Worm (Caenorhabditis elegans) whole organism, L2 larva: ENCODE data around the gene R107.2.

Source experiments
- C34F6.9 ChIP-seq: fragments of 150-350 bp; optimal IDR thresholded peaks from 2 replicates; lab custom pipeline; 2014; ENCODE audit warnings: missing biosample characterization, missing genetic modification characterization
- F13H6.1 ChIP-seq: sonication (generic microtip); optimal IDR thresholded peaks from 2 replicates; lab custom pipeline; 2016; ENCODE audit warnings: missing genetic modification characterization, missing compliant biosample characterization
- R02D3.7 ChIP-seq: fragments of 150-350 bp; optimal IDR thresholded peaks from 2 replicates; lab custom pipeline; 2014; ENCODE audit warnings: missing biosample characterization, missing genetic modification characterization
- Y55F3AM.14 ChIP-seq: fragments of 200-800 bp; sonication (Bioruptor generic); optimal IDR thresholded peaks from 2 replicates; lab custom pipeline; 2018; ENCODE audit warnings: mild to moderate bottlenecking, missing genetic modification characterization, missing compliant biosample characterization
- ZK546.5 ChIP-seq: sonication (generic microtip); optimal IDR thresholded peaks from 2 replicates; lab custom pipeline; 2017; ENCODE audit warnings: missing biosample characterization, missing genetic modification characterization
- alr-1 ChIP-seq: fragments of 150-350 bp; optimal IDR thresholded peaks from 2 replicates; lab custom pipeline; 2014; ENCODE audit warnings: missing biosample characterization, missing genetic modification characterization
- aly-2 ChIP-seq: fragments of 150-350 bp; optimal IDR thresholded peaks from 2 replicates; lab custom pipeline; 2014; ENCODE audit warnings: missing biosample characterization, missing genetic modification characterization
- ama-1 ChIP-seq: fragments of 150-350 bp; optimal IDR thresholded peaks from 2 replicates; lab custom pipeline; 2018; ENCODE audit warnings: inconsistent platforms
- blmp-1 ChIP-seq: sonication (generic microtip); optimal IDR thresholded peaks from 2 replicates; lab custom pipeline; 2017; ENCODE audit warnings: missing genetic modification characterization, mild to moderate bottlenecking, missing compliant biosample characterization, antibody characterized with exemption, moderate library complexity; ENCODE audit not compliant: insufficient read depth
- ceh-16 ChIP-seq: fragments of 150-350 bp; optimal IDR thresholded peaks from 2 replicates; lab custom pipeline; 2014; ENCODE audit warnings: missing biosample characterization, missing genetic modification characterization
- ceh-82 ChIP-seq: fragments of 150-350 bp; optimal IDR thresholded peaks from 2 replicates; lab custom pipeline; 2014; ENCODE audit warnings: missing biosample characterization, missing genetic modification characterization
- crh-2 ChIP-seq: sonication (generic microtip); optimal IDR thresholded peaks from 2 replicates; lab custom pipeline; 2017; ENCODE audit warnings: missing biosample characterization, missing genetic modification characterization
- dmd-4 ChIP-seq: sonication (generic microtip); optimal IDR thresholded peaks from 2 replicates; lab custom pipeline; 2017; ENCODE audit warnings: missing biosample characterization, missing genetic modification characterization
- egl-27 ChIP-seq: sonication (generic microtip); optimal IDR thresholded peaks from 3 replicates; lab custom pipeline; 2017; ENCODE audit warnings: missing biosample characterization, missing genetic modification reagents, missing genetic modification characterization
- elt-1 ChIP-seq: fragments of 150-350 bp; optimal IDR thresholded peaks from 2 replicates; lab custom pipeline; 2014; ENCODE audit warnings: missing biosample characterization, missing genetic modification characterization
- elt-3 ChIP-seq: sonication (generic microtip); optimal IDR thresholded peaks from 2 replicates; lab custom pipeline; 2017; ENCODE audit warnings: missing biosample characterization, missing genetic modification characterization
- fos-1 ChIP-seq: fragments of 150-350 bp; optimal IDR thresholded peaks from 2 replicates; lab custom pipeline; 2014; ENCODE audit warnings: missing biosample characterization, missing genetic modification characterization
- gmeb-1 ChIP-seq: fragments of 150-350 bp; optimal IDR thresholded peaks from 2 replicates; lab custom pipeline; 2014; ENCODE audit warnings: missing biosample characterization, missing genetic modification characterization
- lin-11 ChIP-seq: fragments of 150-350 bp; sonication (generic microtip); optimal IDR thresholded peaks from 2 replicates; lab custom pipeline; 2014; ENCODE audit warnings: missing biosample characterization, missing genetic modification characterization, inconsistent platforms, mixed read lengths
- lin-13 ChIP-seq: fragments of 150-350 bp; optimal IDR thresholded peaks from 2 replicates; lab custom pipeline; 2014; ENCODE audit warnings: missing biosample characterization, missing genetic modification reagents, missing genetic modification characterization
- lin-39 ChIP-seq: fragments of 150-350 bp; optimal IDR thresholded peaks from 2 replicates; lab custom pipeline; 2014; ENCODE audit warnings: missing biosample characterization, missing genetic modification reagents, missing genetic modification characterization
- lsy-2 ChIP-seq, 2 experiments: fragments of 150-350 bp in 1 of 2; sonication (generic microtip) in 1 of 2; optimal IDR thresholded peaks; 2 replicates each; lab custom pipeline; 2014 to 2017; ENCODE audit warnings: missing biosample characterization in 2 of 2, missing genetic modification characterization in 2 of 2
- mab-5 ChIP-seq: fragments of 150-350 bp; optimal IDR thresholded peaks from 2 replicates; lab custom pipeline; 2014; ENCODE audit warnings: missing biosample characterization, missing genetic modification characterization
- mbf-1 ChIP-seq: sonication (generic microtip); optimal IDR thresholded peaks from 2 replicates; lab custom pipeline; 2017; ENCODE audit warnings: missing biosample characterization, missing genetic modification characterization
- mdl-1 ChIP-seq, 2 experiments: fragments of 150-350 bp in 1 of 2; sonication (generic microtip) in 1 of 2; optimal IDR thresholded peaks; 2 replicates each; lab custom pipeline; 2017; ENCODE audit warnings: missing biosample characterization in 2 of 2, missing genetic modification characterization in 2 of 2
- nhr-10 ChIP-seq: sonication (generic microtip); optimal IDR thresholded peaks from 2 replicates; lab custom pipeline; 2017; ENCODE audit warnings: missing biosample characterization, missing genetic modification characterization
- nhr-11 ChIP-seq: fragments of 150-350 bp; optimal IDR thresholded peaks from 2 replicates; lab custom pipeline; 2014; ENCODE audit warnings: missing biosample characterization, missing genetic modification characterization
- nhr-12 ChIP-seq: fragments of 150-350 bp; optimal IDR thresholded peaks from 2 replicates; lab custom pipeline; 2014; ENCODE audit warnings: missing biosample characterization, missing genetic modification characterization
- nhr-129 ChIP-seq: fragments of 150-350 bp; optimal IDR thresholded peaks from 2 replicates; lab custom pipeline; 2014; ENCODE audit warnings: missing biosample characterization, missing genetic modification characterization
- nhr-21 ChIP-seq: fragments of 150-350 bp; optimal IDR thresholded peaks from 2 replicates; lab custom pipeline; 2014; ENCODE audit warnings: missing biosample characterization, missing genetic modification characterization
- nhr-23 ChIP-seq: fragments of 150-350 bp; optimal IDR thresholded peaks from 2 replicates; lab custom pipeline; 2014; ENCODE audit warnings: missing biosample characterization, missing genetic modification reagents, missing genetic modification characterization
- nhr-237 ChIP-seq: fragments of 150-350 bp; optimal IDR thresholded peaks from 2 replicates; lab custom pipeline; 2014; ENCODE audit warnings: missing biosample characterization, missing genetic modification characterization
- nhr-25 ChIP-seq: fragments of 150-350 bp; sonication (generic microtip); optimal IDR thresholded peaks from 3 replicates; lab custom pipeline; 2014; ENCODE audit warnings: missing biosample characterization, missing genetic modification characterization
- nhr-6 ChIP-seq: fragments of 150-350 bp; optimal IDR thresholded peaks from 2 replicates; lab custom pipeline; 2014; ENCODE audit warnings: missing biosample characterization, missing genetic modification characterization
- nhr-77 ChIP-seq: fragments of 150-350 bp; optimal IDR thresholded peaks from 2 replicates; lab custom pipeline; 2014; ENCODE audit warnings: missing biosample characterization, missing genetic modification characterization
- peb-1 ChIP-seq: fragments of 150-350 bp; optimal IDR thresholded peaks from 2 replicates; lab custom pipeline; 2014; ENCODE audit warnings: missing biosample characterization, missing genetic modification characterization
- sem-4 ChIP-seq: fragments of 150-350 bp; optimal IDR thresholded peaks from 2 replicates; lab custom pipeline; 2014; ENCODE audit warnings: missing biosample characterization, missing genetic modification reagents, missing genetic modification characterization
- skn-1 ChIP-seq: sonication (generic microtip); optimal IDR thresholded peaks from 2 replicates; lab custom pipeline; 2017; ENCODE audit warnings: missing biosample characterization, missing genetic modification characterization
- sma-3 ChIP-seq: sonication (generic microtip); optimal IDR thresholded peaks from 2 replicates; lab custom pipeline; 2016; ENCODE audit warnings: missing genetic modification reagents, missing genetic modification characterization, missing compliant biosample characterization
- sma-9 ChIP-seq, 2 experiments: fragments of 150-350 bp in 1 of 2; sonication (generic microtip) in 1 of 2; optimal IDR thresholded peaks; 2 replicates each; lab custom pipeline; 2014 to 2016; ENCODE audit warnings: missing genetic modification characterization in 2 of 2, mild to moderate bottlenecking in 1 of 2, missing biosample characterization in 1 of 2, missing compliant biosample characterization in 1 of 2, missing genetic modification reagents in 1 of 2, moderate library complexity in 1 of 2
- snpc-4 ChIP-seq: fragments of 150-350 bp; optimal IDR thresholded peaks from 2 replicates; lab custom pipeline; 2014; ENCODE audit warnings: missing biosample characterization, missing genetic modification characterization
- unc-39 ChIP-seq: fragments of 150-350 bp; optimal IDR thresholded peaks from 2 replicates; lab custom pipeline; 2014; ENCODE audit warnings: missing biosample characterization, missing genetic modification characterization
- unc-55 ChIP-seq: fragments of 150-350 bp; sonication (generic microtip); optimal IDR thresholded peaks from 3 replicates; lab custom pipeline; 2014; ENCODE audit warnings: missing biosample characterization, missing genetic modification reagents, missing genetic modification characterization
- unc-62 ChIP-seq: fragments of 150-350 bp; optimal IDR thresholded peaks from 2 replicates; lab custom pipeline; 2014; ENCODE audit warnings: missing biosample characterization, missing genetic modification reagents, missing genetic modification characterization
- zag-1 ChIP-seq: fragments of 150-350 bp; optimal IDR thresholded peaks from 2 replicates; lab custom pipeline; 2014; ENCODE audit warnings: missing biosample characterization, missing genetic modification characterization
- ztf-1 ChIP-seq: fragments of 200-800 bp; sonication (Bioruptor generic); conservative IDR thresholded peaks from 2 replicates; pipeline ENCODE4 v1.3.6; 2022; ENCODE audit warnings: missing genetic modification characterization, missing compliant biosample characterization
- ztf-11 ChIP-seq: sonication (generic microtip); optimal IDR thresholded peaks from 2 replicates; lab custom pipeline; 2017; ENCODE audit warnings: missing biosample characterization, missing genetic modification characterization
- ztf-4 ChIP-seq: fragments of 150-350 bp; optimal IDR thresholded peaks from 2 replicates; lab custom pipeline; 2014; ENCODE audit warnings: missing biosample characterization, missing genetic modification characterization

The R107.2 gene

ce11 chrIII:9053740-9054252 is 8.1 kb upstream of the R107.2 start, which contains the start of gene R107.5 (continued):
- peak; percentile 36 for TF ChIP-seq skn-1 (tag; lab: Kevin White, UChicago)

- TF ChIP-seq ama-1 (lab: Kevin White, UChicago) (peak; percentile 77), nhr-25 (peak; percentile 7), lin-13 (GFP tag; lab: Kevin White, UChicago) (no peak)
Observed at ce11 chrIII:9053263-9053662, 7.5 kb upstream of the R107.2 start.

- no peak for TF ChIP-seq blmp-1 (tag; lab: Kevin White, UChicago)
- TF ChIP-seq nhr-23 (tag; lab: Kevin White, UChicago) = no peak
- TF ChIP-seq ZK546.5 = no peak
- peak; percentile 38 for TF ChIP-seq fos-1 (tag; lab: Kevin White, UChicago)
- no peak for TF ChIP-seq egl-27
- TF ChIP-seq aly-2 (tag; lab: Kevin White, UChicago) = no peak
- peak; percentile 75 for TF ChIP-seq lin-11 (tag; lab: Kevin White, UChicago)
- TF ChIP-seq snpc-4 (tag; lab: Kevin White, UChicago) = peak; percentile 22
- TF ChIP-seq skn-1 (tag; lab: Kevin White, UChicago) = no peak
- no peak for TF ChIP-seq sem-4 (tag; lab: Kevin White, UChicago)
- TF ChIP-seq zag-1 (tag; lab: Kevin White, UChicago) = peak; percentile 7
- TF ChIP-seq nhr-10 (tag; lab: Kevin White, UChicago) = no peak
- no peak for TF ChIP-seq peb-1 (tag; lab: Kevin White, UChicago)
- TF ChIP-seq lsy-2 (tag; optimal IDR thresholded peaks at IDR 0.05; lab: Kevin White, UChicago) = peak in 1 of 2 experiments; percentile 47
- TF ChIP-seq gmeb-1 (tag; lab: Kevin White, UChicago) = peak; percentile 38
- TF ChIP-seq unc-39 = no peak
- TF ChIP-seq nhr-237 (tag; lab: Kevin White, UChicago) = no peak
- no peak for TF ChIP-seq nhr-77 (tag; lab: Kevin White, UChicago)
- TF ChIP-seq crh-2 (tag; lab: Kevin White, UChicago) = peak; percentile 56
- no peak for TF ChIP-seq nhr-21 (tag; lab: Kevin White, UChicago)
- no peak for TF ChIP-seq Y55F3AM.14 (GFP tag; lab: Kevin White, UChicago)
- no peak for TF ChIP-seq C34F6.9
- no peak for TF ChIP-seq ceh-16
- TF ChIP-seq ztf-4 = peak; percentile 69
- peak; percentile 85 for TF ChIP-seq ama-1 (lab: Kevin White, UChicago)
- no peak for TF ChIP-seq dmd-4 (tag; lab: Kevin White, UChicago)
- no peak for TF ChIP-seq alr-1 (tag; lab: Kevin White, UChicago)
- peak; percentile 38 for TF ChIP-seq sma-9 (GFP tag; optimal IDR thresholded peaks at IDR 0.05; lab: Kevin White, UChicago)
- no peak for TF ChIP-seq sma-9 (tag; optimal IDR thresholded peaks at IDR 0.05; lab: Kevin White, UChicago)
- no peak for TF ChIP-seq nhr-11
- peak; percentile 54 for TF ChIP-seq unc-55 (GFP tag; lab: Kevin White, UChicago)
- no peak for TF ChIP-seq nhr-25
- no peak for TF ChIP-seq lin-39 (tag; lab: Kevin White, UChicago)
- TF ChIP-seq ztf-11 (tag; lab: Kevin White, UChicago) = no peak
- TF ChIP-seq ceh-82 (tag; lab: Kevin White, UChicago) = no peak
- TF ChIP-seq mab-5 (tag; lab: Kevin White, UChicago) = no peak
- peak; percentile 37 for TF ChIP-seq F13H6.1
- TF ChIP-seq nhr-12 (tag; lab: Kevin White, UChicago) = no peak
- no peak for TF ChIP-seq nhr-6 (tag; lab: Kevin White, UChicago)
- TF ChIP-seq ztf-1 (GFP tag; lab: Robert Waterston, UW) = no peak
- peak in 1 of 2 experiments; percentile 3 for TF ChIP-seq mdl-1 (tag; optimal IDR thresholded peaks at IDR 0.05; lab: Kevin White, UChicago)
- no peak for TF ChIP-seq lin-13 (GFP tag; lab: Kevin White, UChicago)
- TF ChIP-seq unc-62 (GFP tag; lab: Kevin White, UChicago) = no peak
- no peak for TF ChIP-seq mbf-1 (tag; lab: Kevin White, UChicago)
- no peak for TF ChIP-seq elt-3 (tag; lab: Kevin White, UChicago)
- no peak for TF ChIP-seq elt-1
- TF ChIP-seq sma-3 (GFP tag; lab: Kevin White, UChicago) = no peak
- peak; percentile 74 for TF ChIP-seq nhr-129 (tag; lab: Kevin White, UChicago)
- TF ChIP-seq R02D3.7 = no peak
Observed at ce11 chrIII:9052371-9052978, 6.7 kb upstream of the R107.2 start.
